Fruit fly (Drosophila melanogaster): ENCODE data around the gene ndl.

ndl gene

dm6 chr3L:6577313-6577852, 25.8 kb downstream of the ndl start (continued):
- TF ChIP-seq Eip74EF (GFP tag; optimal IDR thresholded peaks at IDR 0.05) (peak in 1 of 2 experiments; percentile 26), CG30020 (tag; optimal IDR thresholded peaks at IDR 0.05) (no peak), CG4282 (GFP tag; optimal IDR thresholded peaks at IDR 0.05) (no peak), Med (GFP tag) (peak; percentile 45), Pdp1 (GFP tag; optimal IDR thresholded peaks at IDR 0.05) (no peak), sens-2 (GFP tag; IDR thresholded peaks at IDR 0.05) (no peak), CG11560 (tag; IDR thresholded peaks at IDR 0.05) (no peak), CG8924 (tag; optimal IDR thresholded peaks at IDR 0.05) (no peak), CG13424 (tag; optimal IDR thresholded peaks at IDR 0.05) (peak; percentile 9), BtbVII (GFP tag; optimal IDR thresholded peaks at IDR 0.05) (no peak), fd96Cb (tag; optimal IDR thresholded peaks at IDR 0.05) (peak; percentile 10), Atf6 (GFP tag; IDR thresholded peaks at IDR 0.05) (no peak), Spps (tag; optimal IDR thresholded peaks at IDR 0.05) (no peak), CG3407 (GFP tag; optimal IDR thresholded peaks at IDR 0.05) (no peak), CG17359 (tag; optimal IDR thresholded peaks at IDR 0.05) (peak; percentile 27), tap (tag; optimal IDR thresholded peaks at IDR 0.05) (peak; percentile 22)

- peak; percentile 36 for TF ChIP-seq emc (GFP tag; optimal IDR thresholded peaks at IDR 0.05)
- peak; percentile 77 for TF ChIP-seq CG14050 (GFP tag; IDR thresholded peaks at IDR 0.05)
- TF ChIP-seq klu (GFP tag; IDR thresholded peaks at IDR 0.05): no peak
- TF ChIP-seq CG32767 (GFP tag; IDR thresholded peaks at IDR 0.05): peak; percentile 76
- TF ChIP-seq CG8281 (tag; optimal IDR thresholded peaks at IDR 0.05): no peak
- TF ChIP-seq kay (GFP tag; optimal IDR thresholded peaks at IDR 0.05): no peak
- no peak for TF ChIP-seq exex (tag; optimal IDR thresholded peaks at IDR 0.05)
- peak; percentile 74 for TF ChIP-seq CG17328 (GFP tag; IDR thresholded peaks at IDR 0.05)
- no peak for TF ChIP-seq Adf1 (GFP tag; IDR thresholded peaks at IDR 0.05)
- TF ChIP-seq lmd (GFP tag; IDR thresholded peaks at IDR 0.05): peak; percentile 83
- no peak; the same call in 2 of the 3 replicates for TF ChIP-seq sr (GFP tag; IDR thresholded peaks at IDR 0.05)
- no peak for TF ChIP-seq twi (tag; optimal IDR thresholded peaks at IDR 0.05)
- no peak for TF ChIP-seq cas (GFP tag; IDR thresholded peaks at IDR 0.05)
- TF ChIP-seq gem (tag; optimal IDR thresholded peaks at IDR 0.05): peak; percentile 70
- no peak for TF ChIP-seq CG3407 (GFP tag; optimal IDR thresholded peaks at IDR 0.05)
- TF ChIP-seq TFAM (GFP tag; optimal IDR thresholded peaks at IDR 0.05): no peak
- TF ChIP-seq CG15479 (GFP tag; optimal IDR thresholded peaks at IDR 0.05): no peak
- TF ChIP-seq CG13296 (GFP tag; optimal IDR thresholded peaks at IDR 0.05): peak; percentile 57
- TF ChIP-seq Vsx1 (GFP tag; optimal IDR thresholded peaks at IDR 0.05): no peak
- TF ChIP-seq kni (GFP tag; optimal IDR thresholded peaks at IDR 0.05): no peak
- TF ChIP-seq CG7745 (tag; optimal IDR thresholded peaks at IDR 0.05): no peak
- TF ChIP-seq vvl (GFP tag; IDR thresholded peaks at IDR 0.05): peak; percentile 86
- peak; percentile 23 for TF ChIP-seq CG10274 (GFP tag; optimal IDR thresholded peaks at IDR 0.05)
- TF ChIP-seq Mes4 (GFP tag; optimal IDR thresholded peaks at IDR 0.05): peak; percentile 10
- TF ChIP-seq pnt (GFP tag; optimal IDR thresholded peaks at IDR 0.05): peak; percentile 39
- no peak for TF ChIP-seq CG13123 (GFP tag; optimal IDR thresholded peaks at IDR 0.05)
- TF ChIP-seq CG2875 (GFP tag; optimal IDR thresholded peaks at IDR 0.05): no peak
- no peak for TF ChIP-seq CG3065 (GFP tag; optimal IDR thresholded peaks at IDR 0.05)
- no peak for TF ChIP-seq Ravus (GFP tag; IDR thresholded peaks at IDR 0.05)
- TF ChIP-seq Xbp1 (GFP tag; optimal IDR thresholded peaks at IDR 0.05): peak; percentile 58
- TF ChIP-seq CG8765 (GFP tag; IDR thresholded peaks at IDR 0.05): no peak
- TF ChIP-seq CG8478 (optimal IDR thresholded peaks at IDR 0.05): no peak
- TF ChIP-seq inv (GFP tag; IDR thresholded peaks at IDR 0.05; ENCODE audit: partially characterized antibody): no peak
- TF ChIP-seq CG10267 (tag; optimal IDR thresholded peaks at IDR 0.05): no peak
- no peak for TF ChIP-seq disco-r (GFP tag; optimal IDR thresholded peaks at IDR 0.05)
- no peak for TF ChIP-seq CG31224 (GFP tag; IDR thresholded peaks at IDR 0.05)
Observed at dm6 chr3L:6576709-6577108, 26.5 kb downstream of the ndl start.

Measured in whole organism, embryonic.